Fruit fly (Drosophila melanogaster) whole organism, embryonic: ENCODE measurements around the gene CG10597.
A peak's percentile ranks its signal among the peaks of the same experiment; 100 is the strongest.

Source experiments
- Ada2b ChIP-seq: fragments of 200-800 bp; sonication (Bioruptor generic); IDR thresholded peaks from 2 replicates; pipeline ENCODE4 v1.3.6; 2022; ENCODE audit warnings: missing biosample characterization, missing genetic modification characterization
- Atf6 ChIP-seq: fragments of 200-800 bp; sonication (Bioruptor generic); IDR thresholded peaks from 2 replicates; pipeline ENCODE4 v1.3.6; 2022; ENCODE audit warnings: missing biosample characterization, missing genetic modification characterization
- Awh ChIP-seq: fragments of 200-800 bp; sonication (Bioruptor generic); IDR thresholded peaks from 2 replicates; pipeline ENCODE4, ENCODE4 v1.3.6; 2022; ENCODE audit warnings: missing biosample characterization, missing genetic modification characterization
- CG10366 ChIP-seq: fragments of 200-800 bp; sonication (Bioruptor generic); IDR thresholded peaks from 2 replicates; pipeline ENCODE4 v1.3.6; 2022; ENCODE audit warnings: missing biosample characterization, missing genetic modification characterization
- CG12299 ChIP-seq: fragments of 200-800 bp; sonication (Bioruptor generic); optimal IDR thresholded peaks from 2 replicates; lab custom pipeline; 2018; ENCODE audit warnings: missing biosample characterization, mild to moderate bottlenecking, missing genetic modification characterization
- CG12769 ChIP-seq: fragments of 200-800 bp; sonication (Bioruptor generic); optimal IDR thresholded peaks from 2 replicates; lab custom pipeline; 2019; ENCODE audit warnings: missing biosample characterization, mild to moderate bottlenecking, missing genetic modification characterization, moderate library complexity
- CG14441 ChIP-seq: fragments of 200-800 bp; sonication (Bioruptor generic); IDR thresholded peaks from 2 replicates; pipeline ENCODE4 v1.3.6; 2022; ENCODE audit warnings: missing biosample characterization, missing genetic modification characterization
- CG15073 ChIP-seq: fragments of 200-800 bp; sonication (Bioruptor generic); optimal IDR thresholded peaks from 2 replicates; lab custom pipeline; 2016; ENCODE audit warnings: missing biosample characterization, missing genetic modification characterization
- CG15601 ChIP-seq: fragments of 200-800 bp; sonication (Bioruptor generic); optimal IDR thresholded peaks from 3 replicates; lab custom pipeline; 2019; ENCODE audit warnings: missing biosample characterization, mild to moderate bottlenecking, missing genetic modification characterization, moderate library complexity
- CG1647 ChIP-seq: fragments of 200-800 bp; sonication (Bioruptor generic); optimal IDR thresholded peaks from 3 replicates; lab custom pipeline; 2016; ENCODE audit warnings: missing biosample characterization, missing genetic modification characterization
- CG18476 ChIP-seq: fragments of 200-800 bp; sonication (Bioruptor generic); optimal IDR thresholded peaks from 2 replicates; lab custom pipeline; 2016; ENCODE audit warnings: missing biosample characterization, mild to moderate bottlenecking, missing genetic modification characterization
- CG2199 ChIP-seq: fragments of 200-800 bp; sonication (Bioruptor generic); IDR thresholded peaks from 3 replicates; pipeline ENCODE4 v1.3.6; 2022; ENCODE audit warnings: missing biosample characterization, missing genetic modification characterization
- CG2712 ChIP-seq: fragments of 200-800 bp; optimal IDR thresholded peaks from 3 replicates; lab custom pipeline; 2019; ENCODE audit warnings: missing biosample characterization, mild to moderate bottlenecking, missing genetic modification characterization, moderate library complexity
- CG30020 ChIP-seq: fragments of 200-800 bp; optimal IDR thresholded peaks from 2 replicates; lab custom pipeline; 2019; ENCODE audit warnings: missing biosample characterization, mild to moderate bottlenecking, missing genetic modification characterization, moderate library complexity
- CG31224 ChIP-seq: fragments of 200-800 bp; sonication (Bioruptor generic); IDR thresholded peaks from 2 replicates; pipeline ENCODE4 v1.3.6; 2022; ENCODE audit warnings: missing biosample characterization, missing genetic modification characterization
- CG3163 ChIP-seq: fragments of 200-800 bp; sonication (Bioruptor generic); optimal IDR thresholded peaks from 3 replicates; lab custom pipeline; 2016; ENCODE audit warnings: missing biosample characterization, missing genetic modification characterization
- CG32532 ChIP-seq: fragments of 200-800 bp; sonication (Bioruptor generic); IDR thresholded peaks from 2 replicates; pipeline ENCODE4 v1.3.6; 2022; ENCODE audit warnings: missing biosample characterization, missing genetic modification characterization
- CG3281 ChIP-seq: fragments of 200-800 bp; sonication (Bioruptor generic); optimal IDR thresholded peaks from 3 replicates; lab custom pipeline; 2017; ENCODE audit warnings: missing biosample characterization, mild to moderate bottlenecking, missing genetic modification characterization
- CG34224 ChIP-seq: fragments of 200-800 bp; sonication (Bioruptor generic); IDR thresholded peaks from 3 replicates; pipeline ENCODE4 v1.3.6; 2022; ENCODE audit warnings: missing biosample characterization, missing genetic modification characterization; ENCODE audit not compliant: partially characterized antibody
- CG43689 ChIP-seq: fragments of 200-800 bp; sonication (Bioruptor generic); IDR thresholded peaks from 2 replicates; pipeline ENCODE4 v1.3.6; 2022; ENCODE audit warnings: missing biosample characterization, missing genetic modification characterization
- CG6175 ChIP-seq: fragments of 200-800 bp; sonication (Bioruptor generic); IDR thresholded peaks from 3 replicates; pipeline ENCODE4 v1.3.6; 2022; ENCODE audit warnings: missing biosample characterization, missing genetic modification characterization
- CG6654 ChIP-seq: fragments of 200-800 bp; sonication (Bioruptor generic); optimal IDR thresholded peaks from 2 replicates; lab custom pipeline; 2017; ENCODE audit warnings: missing biosample characterization, mild to moderate bottlenecking, missing genetic modification characterization
- CG6689 ChIP-seq: fragments of 200-800 bp; sonication (Bioruptor generic); IDR thresholded peaks from 2 replicates; pipeline ENCODE4 v1.3.6; 2022; ENCODE audit warnings: missing biosample characterization, missing genetic modification characterization
- CG8478 ChIP-seq: fragments of >200 bp; optimal IDR thresholded peaks from 2 replicates; lab custom pipeline; 2018
- Doc2 ChIP-seq: fragments of 200-800 bp; sonication (Bioruptor generic); IDR thresholded peaks from 2 replicates; pipeline ENCODE4 v1.3.6; 2022; ENCODE audit warnings: missing biosample characterization, missing genetic modification characterization
- Dref ChIP-seq: fragments of 200-800 bp; sonication (Bioruptor generic); IDR thresholded peaks from 2 replicates; pipeline ENCODE4 v1.3.6; 2022; ENCODE audit warnings: missing biosample characterization, missing genetic modification characterization
- HLH54F ChIP-seq: fragments of 200-800 bp; sonication (Bioruptor generic); optimal IDR thresholded peaks from 3 replicates; lab custom pipeline; 2016; ENCODE audit warnings: missing biosample characterization, missing genetic modification characterization
- Hr39 ChIP-seq: fragments of >200 bp; optimal IDR thresholded peaks from 2 replicates; lab custom pipeline; 2017
- Med ChIP-seq: fragments of 200-800 bp; sonication (Bioruptor generic); peaks from one replicate; lab custom pipeline; 2016; ENCODE audit warnings: missing biosample characterization, missing genetic modification characterization, mild to moderate bottlenecking, inconsistent platforms, moderate library complexity
- Ptx1 ChIP-seq: fragments of 200-800 bp; sonication (Bioruptor generic); IDR thresholded peaks from 2 replicates; pipeline ENCODE4 v1.3.6; 2022; ENCODE audit warnings: missing biosample characterization, missing genetic modification characterization
- bab2 ChIP-seq: fragments of 200-800 bp; sonication (Bioruptor generic); optimal IDR thresholded peaks from 2 replicates; lab custom pipeline; 2016; ENCODE audit warnings: missing biosample characterization, missing genetic modification characterization
- croc ChIP-seq: fragments of 200-800 bp; sonication (Bioruptor generic); conservative IDR thresholded peaks from 3 replicates; pipeline ENCODE4 v1.3.6; 2022; ENCODE audit warnings: missing biosample characterization, missing genetic modification characterization
- da ChIP-seq: fragments of 200-800 bp; sonication (Bioruptor generic); optimal IDR thresholded peaks from 2 replicates; lab custom pipeline; 2016; ENCODE audit warnings: missing biosample characterization, missing genetic modification characterization
- dmrt99B ChIP-seq: fragments of 200-800 bp; sonication (Bioruptor generic); optimal IDR thresholded peaks from 2 replicates; lab custom pipeline; 2018; ENCODE audit warnings: missing biosample characterization, mild to moderate bottlenecking, missing genetic modification characterization, moderate library complexity
- gfzf ChIP-seq: fragments of 200-800 bp; sonication (Bioruptor generic); optimal IDR thresholded peaks from 2 replicates; lab custom pipeline; 2016; ENCODE audit warnings: missing biosample characterization, mild to moderate bottlenecking, missing genetic modification characterization, moderate library complexity
- grau ChIP-seq: fragments of 200-800 bp; optimal IDR thresholded peaks from 3 replicates; lab custom pipeline; 2019; ENCODE audit warnings: missing biosample characterization, mild to moderate bottlenecking, missing genetic modification characterization, moderate library complexity
- gt ChIP-seq: fragments of 200-800 bp; sonication (Bioruptor generic); IDR thresholded peaks from 2 replicates; pipeline ENCODE4 v1.3.6; 2022; ENCODE audit warnings: missing biosample characterization, missing genetic modification characterization
- h ChIP-seq: fragments of >200 bp; optimal IDR thresholded peaks from 2 replicates; lab custom pipeline; 2017
- ham ChIP-seq: fragments of 200-800 bp; sonication (Bioruptor generic); IDR thresholded peaks from 2 replicates; pipeline ENCODE4 v1.3.6; 2022; ENCODE audit warnings: missing biosample characterization, missing genetic modification characterization
- jing ChIP-seq: fragments of 200-800 bp; sonication (Bioruptor generic); optimal IDR thresholded peaks from 2 replicates; lab custom pipeline; 2018; ENCODE audit warnings: missing biosample characterization, mild to moderate bottlenecking, missing genetic modification characterization
- mam ChIP-seq: fragments of 200-800 bp; sonication (Bioruptor generic); optimal IDR thresholded peaks from 3 replicates; lab custom pipeline; 2016; ENCODE audit warnings: missing biosample characterization, missing genetic modification characterization
- nerfin-1 ChIP-seq: fragments of 200-800 bp; sonication (Bioruptor generic); optimal IDR thresholded peaks from 3 replicates; lab custom pipeline; 2019; ENCODE audit warnings: missing biosample characterization, mild to moderate bottlenecking, missing genetic modification characterization, moderate library complexity
- oc ChIP-seq: fragments of 200-800 bp; sonication (Bioruptor generic); optimal IDR thresholded peaks from 2 replicates; lab custom pipeline; 2018; ENCODE audit warnings: missing biosample characterization, mild to moderate bottlenecking, missing genetic modification characterization, moderate library complexity
- sd ChIP-seq: fragments of 200-800 bp; sonication (Bioruptor generic); optimal IDR thresholded peaks from 3 replicates; lab custom pipeline; 2018; ENCODE audit warnings: missing biosample characterization, mild to moderate bottlenecking, missing genetic modification characterization, moderate library complexity
- sens-2 ChIP-seq: fragments of 200-800 bp; sonication (Bioruptor generic); IDR thresholded peaks from 2 replicates; pipeline ENCODE4 v1.3.6; 2022; ENCODE audit warnings: missing biosample characterization, missing genetic modification characterization
- sisA ChIP-seq: fragments of 200-800 bp; sonication (Bioruptor generic); IDR thresholded peaks from 2 replicates; pipeline ENCODE4 v1.3.6; 2022; ENCODE audit warnings: missing biosample characterization, missing genetic modification characterization
- slou ChIP-seq: fragments of 200-800 bp; sonication (Bioruptor generic); optimal IDR thresholded peaks from 3 replicates; lab custom pipeline; 2016; ENCODE audit warnings: missing biosample characterization, missing genetic modification characterization
- sug ChIP-seq: fragments of 200-800 bp; optimal IDR thresholded peaks from 2 replicates; lab custom pipeline; 2019; ENCODE audit warnings: missing biosample characterization, mild to moderate bottlenecking, missing genetic modification characterization, moderate library complexity
- tgo ChIP-seq: fragments of 200-800 bp; sonication (Bioruptor generic); IDR thresholded peaks from 3 replicates; pipeline ENCODE4 v1.3.6; 2022; ENCODE audit warnings: missing biosample characterization, missing genetic modification characterization
- ttk ChIP-seq: fragments of 200-800 bp; sonication (Bioruptor generic); IDR thresholded peaks from 2 replicates; pipeline ENCODE4 v2.1.2; 2022; ENCODE audit warnings: missing biosample characterization, missing genetic modification characterization
- zen ChIP-seq: fragments of 200-800 bp; sonication (Bioruptor generic); optimal IDR thresholded peaks from 3 replicates; lab custom pipeline; 2018; ENCODE audit warnings: missing biosample characterization, mild to moderate bottlenecking, missing genetic modification characterization, moderate library complexity

Gene CG10597

dm6 chrX:17181264-17182198, 49.3 kb downstream of the CG10597 start (continued):
- TF ChIP-seq gfzf: no peak
- peak; percentile 34; the same call in 1 of the 2 replicates for TF ChIP-seq sisA (GFP tag; lab: Robert Waterston, UW)
- TF ChIP-seq tgo (GFP tag; lab: Robert Waterston, UW): peak; percentile 14; the same call in 1 of the 3 replicates
- TF ChIP-seq grau (tag; lab: Kevin White, UChicago): peak; percentile 38
- no peak for TF ChIP-seq CG12299
- peak; percentile 24; the same call in 1 of the 3 replicates for TF ChIP-seq croc (GFP tag; lab: Robert Waterston, UW)
- peak; percentile 13 for TF ChIP-seq oc (tag; lab: Kevin White, UChicago)
- no peak for TF ChIP-seq bab2
- no peak for TF ChIP-seq CG30020 (tag; lab: Kevin White, UChicago)
- TF ChIP-seq zen (tag; lab: Kevin White, UChicago): peak; percentile 6
- TF ChIP-seq nerfin-1 (tag; lab: Kevin White, UChicago): no peak
- no peak for TF ChIP-seq sug (tag; lab: Kevin White, UChicago)
- no peak for TF ChIP-seq da (GFP tag; lab: Kevin White, UChicago)
- peak; percentile 36 for TF ChIP-seq Med (GFP tag; lab: Kevin White, UChicago)
- TF ChIP-seq jing (GFP tag; lab: Kevin White, UChicago): no peak
- TF ChIP-seq CG34224 (GFP tag; lab: Robert Waterston, UW): no peak
- TF ChIP-seq CG8478 (lab: Kevin White, UChicago): no peak
- TF ChIP-seq ttk (GFP tag; lab: Robert Waterston, UW): 0 out of 2 replicates have a peak, but pooled peaks have one; percentile 28
- TF ChIP-seq CG3281: peak; percentile 12
- no peak for TF ChIP-seq slou (GFP tag; lab: Kevin White, UChicago)
- TF ChIP-seq gt (GFP tag; lab: Robert Waterston, UW): no peak
- TF ChIP-seq CG18476 (GFP tag; lab: Kevin White, UChicago): no peak
- no peak for TF ChIP-seq mam (GFP tag; lab: Kevin White, UChicago)
- 0 out of 2 replicates have a peak, but pooled peaks have one; percentile 7 for TF ChIP-seq CG10366
- TF ChIP-seq dmrt99B (tag; lab: Kevin White, UChicago): peak; percentile 47
- no peak for TF ChIP-seq CG1647 (GFP tag; lab: Kevin White, UChicago)
- TF ChIP-seq Awh (GFP tag; lab: Robert Waterston, UW): no peak
- TF ChIP-seq Doc2 (GFP tag; lab: Robert Waterston, UW): no peak
- no peak for TF ChIP-seq Atf6 (GFP tag; lab: Robert Waterston, UW)
- peak; percentile 36; the same call in 1 of the 2 replicates for TF ChIP-seq CG32532 (GFP tag; lab: Robert Waterston, UW)
- no peak for TF ChIP-seq ham
- TF ChIP-seq CG2712 (tag; lab: Kevin White, UChicago): peak; percentile 57
- no peak for TF ChIP-seq sd (tag; lab: Kevin White, UChicago)
- peak; percentile 4 for TF ChIP-seq CG15601 (tag; lab: Kevin White, UChicago)
- TF ChIP-seq Ada2b (GFP tag; lab: Robert Waterston, UW): 0 out of 2 replicates have a peak, but pooled peaks have one; percentile 28
- TF ChIP-seq CG15073 (GFP tag; lab: Kevin White, UChicago): no peak
- TF ChIP-seq CG6654 (GFP tag; lab: Kevin White, UChicago): no peak
- no peak for TF ChIP-seq CG43689
- TF ChIP-seq CG12769: peak; percentile 4
- no peak for TF ChIP-seq sens-2 (GFP tag; lab: Robert Waterston, UW)
- TF ChIP-seq Hr39 (lab: Kevin White, UChicago): no peak
- no peak for TF ChIP-seq h (lab: Kevin White, UChicago)
- no peak for TF ChIP-seq CG2199
- TF ChIP-seq CG6175: no peak
- TF ChIP-seq CG3163 (GFP tag; lab: Kevin White, UChicago): no peak
- no peak for TF ChIP-seq CG14441 (GFP tag; lab: Robert Waterston, UW)
- TF ChIP-seq Ptx1 (GFP tag; lab: Robert Waterston, UW): 0 out of 2 replicates have a peak, but pooled peaks have one; percentile 27
- no peak for TF ChIP-seq CG31224 (GFP tag; lab: Robert Waterston, UW)
- no peak for TF ChIP-seq CG6689 (GFP tag; lab: Robert Waterston, UW)
- TF ChIP-seq Dref (GFP tag; lab: Robert Waterston, UW): no peak
- TF ChIP-seq HLH54F (GFP tag; lab: Kevin White, UChicago): no peak
